Fruit fly (Drosophila melanogaster): ENCODE results near the gene mira.
A peak's percentile ranks its signal among the peaks of the same experiment; 100 is the strongest.

The mira gene

DNA sequence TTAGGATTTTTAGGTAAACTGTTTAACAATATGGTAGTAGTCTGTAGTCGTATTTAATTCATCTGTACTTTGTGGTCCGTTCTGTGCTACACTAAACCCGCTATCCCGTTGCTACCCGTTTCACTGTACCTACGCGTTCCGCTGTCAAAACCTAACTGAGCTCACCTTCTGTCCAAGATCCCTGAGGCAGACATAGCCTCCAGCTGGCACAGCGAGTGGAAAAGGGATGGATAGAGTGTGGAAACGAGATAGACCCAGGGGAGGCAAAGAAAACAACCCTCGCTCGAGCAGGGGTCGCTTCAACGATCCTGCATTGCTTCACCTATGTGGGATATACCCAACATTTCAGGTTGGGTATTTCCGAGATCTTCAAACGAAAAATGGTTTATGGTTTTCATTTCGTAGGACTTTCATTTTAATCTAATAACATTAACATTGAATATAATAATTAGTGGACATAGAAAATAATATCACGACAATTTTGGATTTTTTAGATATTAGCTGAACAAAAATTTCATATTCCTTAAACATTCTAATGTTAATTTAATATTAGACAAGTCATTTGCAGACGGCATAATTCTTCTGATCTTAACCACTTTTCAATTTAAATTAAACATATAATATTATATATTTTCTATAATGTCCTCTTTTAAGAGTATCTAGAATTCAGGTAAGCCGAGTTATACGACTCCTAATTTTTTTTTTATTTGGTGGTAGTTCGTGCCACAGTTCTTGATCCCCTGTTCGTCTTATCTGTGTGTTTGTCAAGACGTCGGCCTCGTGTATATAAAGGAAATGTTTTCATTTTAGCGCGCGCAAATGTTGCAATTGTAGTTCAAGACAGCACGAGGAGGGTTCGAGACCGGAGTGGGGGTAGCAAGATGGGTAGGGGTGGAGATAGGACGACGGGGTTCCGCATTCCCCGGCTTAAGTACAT lies at the start of gene mira (continued):
- TF ChIP-seq Ravus (GFP tag; IDR thresholded peaks at IDR 0.05) = no peak
- TF ChIP-seq Side (GFP tag; optimal IDR thresholded peaks at IDR 0.05) = no peak
- TF ChIP-seq CG11456 (GFP tag; IDR thresholded peaks at IDR 0.05) = no peak
- TF ChIP-seq Hand (GFP tag; optimal IDR thresholded peaks at IDR 0.05) = no peak
- no peak for TF ChIP-seq CG32767 (GFP tag; IDR thresholded peaks at IDR 0.05)
- TF ChIP-seq CG15479 (GFP tag; optimal IDR thresholded peaks at IDR 0.05) = peak; percentile 31
- TF ChIP-seq CG10321 (GFP tag; IDR thresholded peaks at IDR 0.05) = 0 out of 2 replicates have a peak, but pooled peaks have one; percentile 51
- no peak for TF ChIP-seq gfzf (GFP tag; optimal IDR thresholded peaks at IDR 0.05)
- no peak for TF ChIP-seq CG17568 (GFP tag; optimal IDR thresholded peaks at IDR 0.05)
- TF ChIP-seq zen (tag; optimal IDR thresholded peaks at IDR 0.05) = no peak
- no peak for TF ChIP-seq CG10959 (GFP tag; IDR thresholded peaks at IDR 0.05)
- no peak for TF ChIP-seq phol (tag; optimal IDR thresholded peaks at IDR 0.05)
- TF ChIP-seq CG17612 (GFP tag; IDR thresholded peaks at IDR 0.05) = no peak
- TF ChIP-seq Meics (GFP tag; optimal IDR thresholded peaks at IDR 0.05) = no peak
- no peak for TF ChIP-seq Atf3 (GFP tag; optimal IDR thresholded peaks at IDR 0.05)
- no peak for TF ChIP-seq Hr39 (optimal IDR thresholded peaks at IDR 0.05)
- TF ChIP-seq CG1792 (GFP tag; optimal IDR thresholded peaks at IDR 0.05) = no peak
- no peak for TF ChIP-seq gcm2 (GFP tag; optimal IDR thresholded peaks at IDR 0.05)
- no peak for TF ChIP-seq Hr3 (GFP tag; optimal IDR thresholded peaks at IDR 0.05)
- no peak for TF ChIP-seq Abd-B (GFP tag; optimal IDR thresholded peaks at IDR 0.05)
- TF ChIP-seq H2.0 (GFP tag; IDR thresholded peaks at IDR 0.05) = no peak
- TF ChIP-seq CG14860 (GFP tag; IDR thresholded peaks at IDR 0.05; ENCODE audit: partially characterized antibody) = no peak
- peak; percentile 22 for TF ChIP-seq nerfin-1 (tag; optimal IDR thresholded peaks at IDR 0.05)
- TF ChIP-seq unpg (GFP tag; optimal IDR thresholded peaks at IDR 0.05) = no peak
- TF ChIP-seq emc (GFP tag; optimal IDR thresholded peaks at IDR 0.05) = no peak
- no peak for TF ChIP-seq onecut (GFP tag; IDR thresholded peaks at IDR 0.05)
- no peak for TF ChIP-seq ftz-f1 (GFP tag; optimal IDR thresholded peaks at IDR 0.05)
- TF ChIP-seq knrl (GFP tag; IDR thresholded peaks at IDR 0.05; ENCODE audit: partially characterized antibody) = no peak
- TF ChIP-seq CG11398 (GFP tag; optimal IDR thresholded peaks at IDR 0.05) = no peak
- TF ChIP-seq ato (GFP tag; IDR thresholded peaks at IDR 0.05; ENCODE audit: partially characterized antibody) = no peak
- TF ChIP-seq CG2116 (GFP tag; optimal IDR thresholded peaks at IDR 0.05) = no peak
- no peak for TF ChIP-seq trh (GFP tag; optimal IDR thresholded peaks at IDR 0.05)
- no peak for TF ChIP-seq gem (tag; optimal IDR thresholded peaks at IDR 0.05)
- TF ChIP-seq sob (GFP tag; IDR thresholded peaks at IDR 0.05) = no peak
- TF ChIP-seq Dref (GFP tag; IDR thresholded peaks at IDR 0.05) = no peak
- TF ChIP-seq bowl (GFP tag; IDR thresholded peaks at IDR 0.05) = no peak
- TF ChIP-seq ATbp (GFP tag; optimal IDR thresholded peaks at IDR 0.05) = no peak
- no peak for TF ChIP-seq bsh (GFP tag; optimal IDR thresholded peaks at IDR 0.05)
- no peak for TF ChIP-seq z (GFP tag; IDR thresholded peaks at IDR 0.05)
- no peak for TF ChIP-seq CG12155 (GFP tag; optimal IDR thresholded peaks at IDR 0.05)
- TF ChIP-seq CG2712 (tag; optimal IDR thresholded peaks at IDR 0.05) = peak; percentile 44
- peak; percentile 20; the same call in 1 of the 3 replicates for TF ChIP-seq CG17361 (GFP tag; IDR thresholded peaks at IDR 0.05)
- no peak for TF ChIP-seq sima (GFP tag; optimal IDR thresholded peaks at IDR 0.05)
- TF ChIP-seq CG18599 (GFP tag; optimal IDR thresholded peaks at IDR 0.05) = no peak
- TF ChIP-seq CG3163 (GFP tag; optimal IDR thresholded peaks at IDR 0.05) = no peak
- TF ChIP-seq mam (GFP tag; optimal IDR thresholded peaks at IDR 0.05) = no peak
- no peak for TF ChIP-seq eve (GFP tag; optimal IDR thresholded peaks at IDR 0.05)
- no peak for TF ChIP-seq ranshi (GFP tag; IDR thresholded peaks at IDR 0.05)
- no peak for TF ChIP-seq dm (GFP tag; optimal IDR thresholded peaks at IDR 0.05)
- no peak for TF ChIP-seq Rx (GFP tag; IDR thresholded peaks at IDR 0.05)
